Fruit fly (Drosophila melanogaster): Measurements from ENCODE around the gene CG9399.

Gene CG9399

DNA sequence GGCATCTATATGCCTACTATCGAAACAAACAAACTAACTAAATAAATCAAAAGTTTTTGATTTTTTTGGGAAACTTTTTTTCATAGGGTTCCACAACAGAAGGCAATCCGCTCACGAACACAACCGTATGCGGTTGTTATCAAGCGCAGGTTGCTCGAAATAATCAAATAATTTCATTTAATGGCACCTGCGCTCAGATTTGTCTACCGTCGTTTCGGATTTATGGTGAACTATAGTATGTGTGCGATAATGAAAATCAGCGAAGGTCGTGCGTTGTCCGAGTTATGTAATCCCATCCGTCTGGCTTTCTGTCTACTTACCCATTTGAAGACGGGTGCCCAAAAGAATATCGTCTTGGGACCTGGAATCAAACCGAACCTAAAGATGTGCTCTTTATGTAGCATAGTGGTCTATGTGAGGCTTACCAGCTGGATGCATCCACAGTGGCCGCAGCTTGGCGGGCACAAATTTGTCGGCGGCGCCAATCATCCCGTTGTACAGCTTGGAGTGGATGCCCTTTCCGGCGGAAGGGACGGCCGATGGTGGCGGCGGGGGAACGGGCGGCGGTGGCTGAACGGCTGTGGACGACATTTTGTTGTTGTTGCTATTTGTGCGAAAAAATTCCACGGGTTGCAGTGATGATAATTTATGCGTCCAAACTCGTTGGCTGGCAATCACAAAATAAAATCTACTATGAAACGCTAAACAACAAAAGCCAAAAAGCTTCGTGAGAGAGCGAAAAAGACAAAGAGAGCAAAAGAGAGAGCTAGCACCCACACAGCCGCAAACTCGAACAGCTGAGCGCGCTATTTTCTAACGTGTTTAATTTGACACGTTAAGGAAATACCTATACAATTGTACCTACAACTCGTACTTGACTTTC, 841 bp downstream of the CG9399 start:
- TF ChIP-seq HLH106 (tag; optimal IDR thresholded peaks at IDR 0.05) (no peak), Dif (GFP tag; optimal IDR thresholded peaks at IDR 0.05; ENCODE audit: partially characterized antibody) (peak; percentile 63)

DNA sequence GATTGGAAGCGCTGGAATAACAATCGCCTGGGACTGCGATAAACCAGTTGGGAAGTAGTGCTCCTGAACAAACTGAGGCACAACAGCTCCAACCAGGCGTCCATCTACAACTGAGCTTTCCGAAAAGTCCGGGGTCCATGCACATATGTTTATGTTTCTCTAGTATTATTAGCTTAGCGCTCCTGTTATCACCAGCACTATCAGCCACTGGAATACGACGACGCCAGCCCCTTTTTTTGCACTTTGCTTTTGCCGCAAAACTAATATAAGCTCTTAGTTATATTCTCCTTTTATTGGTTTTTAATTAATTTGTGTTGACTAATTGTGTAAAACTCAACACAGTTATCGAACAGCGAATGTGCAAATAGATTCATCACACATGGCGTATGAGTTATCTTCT, 2.5 kb downstream of the CG9399 start, which contains the start of gene CG9396:
CG9396 (minus strand) TSS at position 101 of the 400 bp plus-strand sequence.
- no peak for TF ChIP-seq foxo (GFP tag; optimal IDR thresholded peaks at IDR 0.05)
- TF ChIP-seq dsf (GFP tag; optimal IDR thresholded peaks at IDR 0.05; ENCODE audit: borderline replicate concordance) = no peak
- TF ChIP-seq usp (GFP tag; optimal IDR thresholded peaks at IDR 0.05) = no peak
- TF ChIP-seq Myc (optimal IDR thresholded peaks at IDR 0.05) = no peak
- no peak for TF ChIP-seq h (GFP tag; optimal IDR thresholded peaks at IDR 0.05)
- TF ChIP-seq Dif (GFP tag; optimal IDR thresholded peaks at IDR 0.05; ENCODE audit: partially characterized antibody) = no peak
- no peak for TF ChIP-seq Mio (GFP tag; optimal IDR thresholded peaks at IDR 0.05)
- TF ChIP-seq woc (GFP tag; optimal IDR thresholded peaks at IDR 0.05) = no peak
- TF ChIP-seq ey (GFP tag; optimal IDR thresholded peaks at IDR 0.05) = no peak
- TF ChIP-seq Jra (GFP tag; optimal IDR thresholded peaks at IDR 0.05) = no peak
- no peak for TF ChIP-seq lola (GFP tag; optimal IDR thresholded peaks at IDR 0.05)
- no peak for TF ChIP-seq Rel (GFP tag; optimal IDR thresholded peaks at IDR 0.05)
- no peak for TF ChIP-seq Rel (tag; optimal IDR thresholded peaks at IDR 0.05)

DNA sequence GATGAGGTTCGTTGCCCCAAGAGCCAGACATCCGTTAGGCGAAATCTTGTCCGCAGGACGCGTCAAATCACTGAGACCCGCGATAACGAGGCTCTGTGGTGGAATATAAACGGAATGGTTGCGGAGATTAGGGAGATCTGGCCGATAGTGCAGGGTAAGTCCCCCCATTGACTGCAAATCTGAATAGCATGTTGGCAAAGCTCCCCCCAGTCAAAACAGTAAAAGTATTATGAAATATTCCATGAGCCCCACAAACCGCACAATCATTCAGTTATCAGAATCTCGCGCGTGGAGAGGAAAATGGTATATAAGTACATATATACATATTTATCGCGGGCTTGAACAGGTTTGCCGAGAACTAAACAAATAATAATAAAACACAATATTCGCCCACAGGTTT, 3.4 kb downstream of the CG9399 start:
- TF ChIP-seq dl (GFP tag; optimal IDR thresholded peaks at IDR 0.05; ENCODE audit: insufficient read depth in 1 of 2, partially characterized antibody in 2 of 2) (no peak), Myc (optimal IDR thresholded peaks at IDR 0.05) (no peak), Rel (GFP tag; optimal IDR thresholded peaks at IDR 0.05) (no peak), Rel (tag; optimal IDR thresholded peaks at IDR 0.05) (peak; percentile 93)

DNA sequence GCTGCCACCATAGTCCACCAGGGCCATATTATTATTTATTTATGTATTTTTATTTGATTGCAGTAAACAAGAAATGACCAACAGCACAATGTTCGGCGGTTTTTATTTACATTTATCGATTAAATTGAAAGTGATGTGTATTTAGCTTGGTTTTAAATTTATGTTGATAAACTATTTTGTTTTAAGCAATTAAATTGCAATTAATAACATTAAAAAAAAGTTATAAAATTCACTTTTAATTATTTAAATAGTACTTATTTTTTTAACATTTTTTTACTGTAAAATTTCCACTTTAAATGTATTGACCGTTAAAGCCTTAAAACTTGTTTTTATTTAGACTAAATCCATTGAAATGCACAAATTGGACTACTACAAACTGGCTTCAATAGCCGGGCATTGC, 3.9 kb downstream of the CG9399 start, which contains the start of gene CG16790:
CG16790 (minus strand) TSS at position 101 of the 400 bp plus-strand sequence.
- TF ChIP-seq sage (GFP tag; optimal IDR thresholded peaks at IDR 0.05) (no peak), Hnf4 (GFP tag; optimal IDR thresholded peaks at IDR 0.05) (no peak), foxo (GFP tag; optimal IDR thresholded peaks at IDR 0.05) (no peak), GATAd (GFP tag; optimal IDR thresholded peaks at IDR 0.05) (no peak), Myc (optimal IDR thresholded peaks at IDR 0.05) (peak; percentile 47), dl (GFP tag; optimal IDR thresholded peaks at IDR 0.05; ENCODE audit: insufficient read depth in 1 of 2, partially characterized antibody in 2 of 2) (no peak), Rel (GFP tag; optimal IDR thresholded peaks at IDR 0.05) (no peak), Rel (tag; optimal IDR thresholded peaks at IDR 0.05) (no peak), N (GFP tag; optimal IDR thresholded peaks at IDR 0.05) (no peak)

DNA sequence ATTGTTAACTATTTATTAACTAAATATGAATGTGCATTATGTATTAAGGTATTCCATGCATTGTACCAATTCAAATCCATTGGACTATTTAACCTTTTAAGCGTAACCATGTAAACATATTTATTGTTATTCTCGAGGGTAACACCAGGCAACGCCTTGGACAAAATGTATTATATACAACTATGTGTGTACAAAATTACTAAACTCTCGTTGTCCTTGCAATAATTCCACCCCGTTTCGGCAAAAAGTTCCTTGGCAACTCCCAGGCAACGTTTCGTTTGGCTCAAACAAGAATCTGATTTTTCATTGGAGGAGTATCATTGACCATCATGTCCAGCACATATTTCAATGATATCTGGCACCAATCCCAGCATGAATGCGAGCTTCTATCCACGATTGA, 8.1 kb downstream of the CG9399 start, which contains the start of gene CG16789:
CG16789 (plus strand) TSS at position 301 of the 400 bp plus-strand sequence.
- TF ChIP-seq Rel (GFP tag; optimal IDR thresholded peaks at IDR 0.05) = no peak
- TF ChIP-seq Rel (tag; optimal IDR thresholded peaks at IDR 0.05) = no peak
- no peak for TF ChIP-seq pan (optimal IDR thresholded peaks at IDR 0.05)
- no peak for TF ChIP-seq Mio (GFP tag; optimal IDR thresholded peaks at IDR 0.05)
- TF ChIP-seq N (GFP tag; optimal IDR thresholded peaks at IDR 0.05) = no peak
- no peak for TF ChIP-seq dl (GFP tag; optimal IDR thresholded peaks at IDR 0.05; ENCODE audit: insufficient read depth in 1 of 2, partially characterized antibody in 2 of 2)
- no peak for TF ChIP-seq Hr78 (GFP tag; optimal IDR thresholded peaks at IDR 0.05)
- TF ChIP-seq fru (GFP tag; optimal IDR thresholded peaks at IDR 0.05) = no peak
- TF ChIP-seq brk (GFP tag; optimal IDR thresholded peaks at IDR 0.05) = no peak
- TF ChIP-seq OdsH (GFP tag; optimal IDR thresholded peaks at IDR 0.05) = no peak
- no peak for TF ChIP-seq sv (GFP tag; optimal IDR thresholded peaks at IDR 0.05)
- TF ChIP-seq Myc (optimal IDR thresholded peaks at IDR 0.05) = no peak
- no peak for TF ChIP-seq psq (GFP tag; optimal IDR thresholded peaks at IDR 0.05)
- no peak for TF ChIP-seq Sp1 (GFP tag; optimal IDR thresholded peaks at IDR 0.05)
- TF ChIP-seq foxo (GFP tag; optimal IDR thresholded peaks at IDR 0.05) = no peak
- TF ChIP-seq Jra (GFP tag; optimal IDR thresholded peaks at IDR 0.05) = no peak
- TF ChIP-seq ey (GFP tag; optimal IDR thresholded peaks at IDR 0.05) = no peak
- TF ChIP-seq CG32264 (GFP tag; optimal IDR thresholded peaks at IDR 0.05) = no peak
- no peak for TF ChIP-seq Vsx2 (GFP tag; optimal IDR thresholded peaks at IDR 0.05; ENCODE audit: partially characterized antibody)

Measured in whole organism, wandering third instar larva.